Worm (Caenorhabditis elegans): ENCODE results near the gene cest-13.

DNA sequence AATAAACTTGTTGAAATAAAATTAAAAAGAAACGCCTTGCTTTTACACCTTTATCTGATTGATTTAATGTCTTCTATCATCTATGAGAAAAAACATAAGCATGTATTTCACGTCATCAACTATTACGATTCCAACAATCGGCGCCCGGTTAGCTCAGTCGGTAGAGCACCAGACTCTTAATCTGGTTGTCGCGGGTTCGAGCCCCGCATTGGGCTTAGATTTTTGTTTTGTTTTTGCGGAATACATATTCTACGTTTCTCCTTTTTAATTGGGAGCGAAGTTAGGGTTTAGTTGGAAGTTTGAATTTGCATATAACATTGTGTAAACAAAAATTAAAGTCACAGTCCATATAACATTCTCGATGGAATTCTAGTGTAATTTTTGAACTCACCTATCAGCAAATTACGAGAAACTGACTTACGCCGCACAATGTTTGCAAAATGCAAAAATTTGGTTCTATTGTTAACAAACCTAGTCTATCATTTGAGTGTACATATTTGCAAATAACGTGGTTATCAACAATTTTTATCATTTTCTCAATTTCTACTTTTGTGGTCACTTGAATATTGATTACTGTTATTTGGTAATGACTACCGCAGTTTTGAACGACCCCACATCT is 42.9 kb upstream of the cest-13 start, which contains the start of gene shc-3:
- TF ChIP-seq che-1 (tag; optimal IDR thresholded peaks at IDR 0.05) = no peak
- TF ChIP-seq Y22D7AL.16 (tag; optimal IDR thresholded peaks at IDR 0.05) = no peak
- no peak for TF ChIP-seq pqm-1 (tag; optimal IDR thresholded peaks at IDR 0.05)
- TF ChIP-seq fkh-10 (GFP tag; optimal IDR thresholded peaks at IDR 0.05) = no peak
- TF ChIP-seq ceh-18 (tag; optimal IDR thresholded peaks at IDR 0.05) = no peak
- TF ChIP-seq dve-1 (tag; optimal IDR thresholded peaks at IDR 0.05) = no peak
- no peak for TF ChIP-seq tbx-2 (tag; optimal IDR thresholded peaks at IDR 0.05)
- no peak for TF ChIP-seq ama-1 (optimal IDR thresholded peaks at IDR 0.05)
- no peak for TF ChIP-seq lim-6 (tag; optimal IDR thresholded peaks at IDR 0.05)
- no peak for TF ChIP-seq ceh-34 (tag; optimal IDR thresholded peaks at IDR 0.05)
- TF ChIP-seq sox-4 (tag; optimal IDR thresholded peaks at IDR 0.05) = no peak
- TF ChIP-seq elt-2 (tag; optimal IDR thresholded peaks at IDR 0.05) = no peak
- no peak for TF ChIP-seq C08G9.2 (tag; optimal IDR thresholded peaks at IDR 0.05)
- no peak for TF ChIP-seq hlh-13 (GFP tag; optimal IDR thresholded peaks at IDR 0.05)

Measured in whole organism, late embryonic.